Worm (Caenorhabditis elegans) whole organism, L4 larva: ENCODE measurements around the gene F07F6.4.

Experiments
- D1046.2 ChIP-seq: fragments of 200-800 bp; sonication (Bioruptor generic); IDR thresholded peaks from 2 replicates; pipeline ENCODE4 v1.3.6; 2022; ENCODE audit warnings: missing genetic modification characterization, missing compliant biosample characterization
- F10B5.3 ChIP-seq: sonication (generic microtip); optimal IDR thresholded peaks from 2 replicates; lab custom pipeline; 2016; ENCODE audit warnings: mild to moderate bottlenecking, missing genetic modification characterization, missing compliant biosample characterization
- F44E2.7 ChIP-seq: fragments of 200-800 bp; sonication (Bioruptor generic); IDR thresholded peaks from 2 replicates; pipeline ENCODE4 v2.1.2; 2022; ENCODE audit warnings: missing genetic modification characterization, missing compliant biosample characterization
- F49E8.2 ChIP-seq: sonication (generic microtip); optimal IDR thresholded peaks from 2 replicates; lab custom pipeline; 2016; ENCODE audit warnings: missing compliant biosample characterization, mild to moderate bottlenecking, missing genetic modification characterization, borderline replicate concordance
- R02D3.7 ChIP-seq: fragments of 150-350 bp; sonication (generic microtip); optimal IDR thresholded peaks from 3 replicates; lab custom pipeline; 2014; ENCODE audit warnings: missing biosample characterization, missing genetic modification characterization
- T20F7.1 ChIP-seq: fragments of 200-800 bp; sonication (Bioruptor generic); optimal IDR thresholded peaks from 2 replicates; lab custom pipeline; 2018; ENCODE audit warnings: mild to moderate bottlenecking, missing genetic modification characterization, missing compliant biosample characterization
- T26A8.4 ChIP-seq: fragments of 200-800 bp; sonication (Bioruptor generic); IDR thresholded peaks from 2 replicates; pipeline ENCODE4 v1.3.6; 2022; ENCODE audit warnings: missing genetic modification characterization, missing compliant biosample characterization
- Y48G9A.11 ChIP-seq: fragments of 200-800 bp; sonication (Bioruptor generic); IDR thresholded peaks from 2 replicates; pipeline ENCODE4 v1.3.6; 2022; ENCODE audit warnings: missing genetic modification reagents, missing genetic modification characterization, missing compliant biosample characterization
- ZK546.5 ChIP-seq, 2 experiments: sonication (generic microtip); optimal IDR thresholded peaks; 2 replicates each; lab custom pipeline; 2017; ENCODE audit warnings: missing biosample characterization in 2 of 2, missing genetic modification characterization in 2 of 2
- aly-2 ChIP-seq: sonication (generic microtip); optimal IDR thresholded peaks from 2 replicates; lab custom pipeline; 2018; ENCODE audit warnings: missing biosample characterization, missing genetic modification characterization
- arid-1 ChIP-seq: fragments of 200-800 bp; sonication (Bioruptor generic); conservative IDR thresholded peaks from 2 replicates; pipeline ENCODE4 v1.3.6; 2022; ENCODE audit warnings: missing genetic modification reagents, missing genetic modification characterization, missing compliant biosample characterization
- ceh-20 ChIP-seq: fragments of 200-800 bp; sonication (Bioruptor generic); IDR thresholded peaks from 2 replicates; pipeline ENCODE4 v1.3.6; 2022; ENCODE audit warnings: missing genetic modification reagents, missing genetic modification characterization, missing compliant biosample characterization
- ceh-62 ChIP-seq: sonication (generic microtip); optimal IDR thresholded peaks from 2 replicates; lab custom pipeline; 2017; ENCODE audit warnings: missing biosample characterization, missing genetic modification characterization
- ceh-82 ChIP-seq: sonication (generic microtip); optimal IDR thresholded peaks from 2 replicates; lab custom pipeline; 2017; ENCODE audit warnings: missing biosample characterization, missing genetic modification characterization
- ctbp-1 ChIP-seq: fragments of 200-800 bp; sonication (Bioruptor generic); IDR thresholded peaks from 2 replicates; pipeline ENCODE4 v1.3.6; 2022; ENCODE audit warnings: missing genetic modification reagents, missing genetic modification characterization, missing compliant biosample characterization
- daf-16 ChIP-seq, 3 experiments: sonication (generic microtip); optimal IDR thresholded peaks; 2 replicates each; lab custom pipeline; 2016 to 2017; ENCODE audit warnings: missing genetic modification characterization in 3 of 3, missing genetic modification reagents in 3 of 3, mild to moderate bottlenecking in 2 of 3, missing compliant biosample characterization in 2 of 3, missing biosample characterization in 1 of 3, moderate library complexity in 1 of 3
- daf-19 ChIP-seq: fragments of 200-800 bp; sonication (Bioruptor generic); conservative IDR thresholded peaks from 2 replicates; pipeline ENCODE4 v1.3.6; 2022; ENCODE audit warnings: missing genetic modification characterization, missing compliant biosample characterization
- dmd-8 ChIP-seq: fragments of 200-800 bp; sonication (Bioruptor generic); IDR thresholded peaks from 2 replicates; pipeline ENCODE4 v1.3.6; 2022; ENCODE audit warnings: missing genetic modification characterization, missing compliant biosample characterization
- dmd-9 ChIP-seq: fragments of 200-800 bp; sonication (Bioruptor generic); IDR thresholded peaks from 2 replicates; pipeline ENCODE4 v1.3.6; 2022; ENCODE audit warnings: missing genetic modification reagents, missing genetic modification characterization, missing compliant biosample characterization
- duxl-1 ChIP-seq: sonication (generic microtip); optimal IDR thresholded peaks from 2 replicates; lab custom pipeline; 2016; ENCODE audit warnings: mild to moderate bottlenecking, missing genetic modification characterization, moderate library complexity, missing compliant biosample characterization; ENCODE audit not compliant: poor library complexity
- dve-1 ChIP-seq: sonication (generic microtip); optimal IDR thresholded peaks from 2 replicates; lab custom pipeline; 2017; ENCODE audit warnings: antibody characterized with exemption, mild to moderate bottlenecking, missing genetic modification characterization, missing compliant biosample characterization; ENCODE audit not compliant: insufficient read depth
- egl-43 ChIP-seq: fragments of 200-800 bp; sonication (Bioruptor generic); IDR thresholded peaks from 2 replicates; pipeline ENCODE4 v1.3.6; 2022; ENCODE audit warnings: missing genetic modification reagents, missing genetic modification characterization, missing compliant biosample characterization
- fos-1 ChIP-seq: fragments of 150-350 bp; optimal IDR thresholded peaks from 2 replicates; lab custom pipeline; 2014; ENCODE audit warnings: missing biosample characterization, missing genetic modification characterization
- hif-1 ChIP-seq, 2 experiments: sonication (generic microtip); optimal IDR thresholded peaks; 2 replicates each; lab custom pipeline; 2016 to 2017; ENCODE audit warnings: missing compliant biosample characterization in 2 of 2, missing genetic modification characterization in 2 of 2, missing genetic modification reagents in 2 of 2, missing genotype in 2 of 2, mild to moderate bottlenecking in 1 of 2
- hlh-11 ChIP-seq: fragments of 200-800 bp; sonication (Bioruptor generic); optimal IDR thresholded peaks from 2 replicates; lab custom pipeline; 2018; ENCODE audit warnings: mild to moderate bottlenecking, missing genetic modification characterization, missing compliant biosample characterization
- hlh-30 ChIP-seq: sonication (generic microtip); optimal IDR thresholded peaks from 2 replicates; lab custom pipeline; 2017; ENCODE audit warnings: antibody characterized with exemption, mild to moderate bottlenecking, missing genetic modification characterization, missing compliant biosample characterization; ENCODE audit not compliant: insufficient read depth
- hmg-1.1 ChIP-seq: fragments of 200-800 bp; sonication (Bioruptor generic); IDR thresholded peaks from 2 replicates; pipeline ENCODE4 v1.3.6; 2022; ENCODE audit warnings: missing genetic modification reagents, missing genetic modification characterization, missing compliant biosample characterization
- jun-1 ChIP-seq: fragments of 150-350 bp; optimal IDR thresholded peaks from 2 replicates; lab custom pipeline; 2014; ENCODE audit warnings: missing biosample characterization, missing genetic modification reagents, missing genetic modification characterization
- lin-1 ChIP-seq: fragments of 200-800 bp; sonication (Bioruptor generic); IDR thresholded peaks from 2 replicates; pipeline ENCODE4 v1.3.6; 2022; ENCODE audit warnings: missing genetic modification reagents, missing genetic modification characterization, missing compliant biosample characterization
- lin-13 ChIP-seq: fragments of 150-350 bp; optimal IDR thresholded peaks from 2 replicates; lab custom pipeline; 2014; ENCODE audit warnings: missing biosample characterization, missing genetic modification reagents, missing genetic modification characterization
- lin-15B ChIP-seq: fragments of 150-350 bp; sonication (generic microtip); optimal IDR thresholded peaks from 3 replicates; lab custom pipeline; 2014; ENCODE audit warnings: missing biosample characterization, missing genetic modification characterization
- madf-9 ChIP-seq: fragments of 200-800 bp; sonication (Bioruptor generic); conservative IDR thresholded peaks from 2 replicates; pipeline ENCODE4 v1.3.6; 2022; ENCODE audit warnings: missing genetic modification reagents, missing genetic modification characterization, missing compliant biosample characterization
- mdt-29 ChIP-seq: fragments of 200-800 bp; sonication (Bioruptor generic); IDR thresholded peaks from 2 replicates; pipeline ENCODE4 v1.3.6; 2022; ENCODE audit warnings: missing genetic modification reagents, missing genetic modification characterization, missing compliant biosample characterization
- mep-1 ChIP-seq: fragments of 150-350 bp; sonication (generic microtip); optimal IDR thresholded peaks from 3 replicates; lab custom pipeline; 2014; ENCODE audit warnings: missing biosample characterization, missing genetic modification characterization
- nhr-25 ChIP-seq: sonication (generic microtip); optimal IDR thresholded peaks from 2 replicates; lab custom pipeline; 2017; ENCODE audit warnings: missing genetic modification characterization, mild to moderate bottlenecking, missing compliant biosample characterization, antibody characterized with exemption, moderate library complexity, borderline replicate concordance; ENCODE audit not compliant: insufficient read depth
- nhr-28 ChIP-seq: fragments of 150-350 bp; optimal IDR thresholded peaks from 2 replicates; lab custom pipeline; 2014; ENCODE audit warnings: missing biosample characterization, missing genetic modification characterization
- nhr-41 ChIP-seq: fragments of 200-800 bp; sonication (Bioruptor generic); IDR thresholded peaks from 2 replicates; pipeline ENCODE4 v1.3.6; 2022; ENCODE audit warnings: missing genetic modification reagents, missing genetic modification characterization, missing compliant biosample characterization
- nhr-42 ChIP-seq: fragments of 200-800 bp; sonication (Bioruptor generic); IDR thresholded peaks from 2 replicates; pipeline ENCODE4 v1.3.6; 2022; ENCODE audit warnings: missing genetic modification characterization, missing compliant biosample characterization
- nhr-76 ChIP-seq: fragments of 150-350 bp; optimal IDR thresholded peaks from 2 replicates; lab custom pipeline; 2014; ENCODE audit warnings: missing biosample characterization, missing genetic modification characterization
- pha-4 ChIP-seq, 2 experiments: fragments of 150-350 bp in 1 of 2; fragments of 200-800 bp in 1 of 2; sonication (Bioruptor generic) in 1 of 2; IDR thresholded peaks in 1 of 2; optimal IDR thresholded peaks in 1 of 2; 2 replicates each; pipeline versions ENCODE4 v1.3.6 to Lab custom; 2014 to 2022; ENCODE audit warnings: missing genetic modification characterization in 2 of 2, missing genetic modification reagents in 2 of 2, missing biosample characterization in 1 of 2, missing compliant biosample characterization in 1 of 2
- php-3 ChIP-seq: fragments of 200-800 bp; sonication (Bioruptor generic); IDR thresholded peaks from 2 replicates; pipeline ENCODE4 v1.3.6; 2022; ENCODE audit warnings: missing genetic modification reagents, missing genetic modification characterization, missing compliant biosample characterization
- saeg-2 ChIP-seq: fragments of 200-800 bp; sonication (Bioruptor generic); IDR thresholded peaks from 2 replicates; pipeline ENCODE4 v1.3.6; 2022; ENCODE audit warnings: missing genetic modification reagents, missing genetic modification characterization, missing compliant biosample characterization
- snpc-1.2 ChIP-seq: fragments of 200-800 bp; sonication (Bioruptor generic); IDR thresholded peaks from 2 replicates; pipeline ENCODE4 v1.3.6; 2022; ENCODE audit warnings: missing genetic modification reagents, missing genetic modification characterization, missing compliant biosample characterization
- snpc-4 ChIP-seq: fragments of 150-350 bp; optimal IDR thresholded peaks from 2 replicates; lab custom pipeline; 2014; ENCODE audit warnings: missing biosample characterization, missing genetic modification characterization
- tra-1 ChIP-seq: fragments of 200-800 bp; sonication (Bioruptor generic); IDR thresholded peaks from 2 replicates; pipeline ENCODE4 v1.3.6; 2022; ENCODE audit warnings: missing genetic modification reagents, missing genetic modification characterization, missing compliant biosample characterization
- unc-62 ChIP-seq, 3 experiments: fragments of 150-350 bp in 1 of 3; sonication (generic microtip); optimal IDR thresholded peaks in 2 of 3; peaks in 1 of 3; 1 replicate in 1 of 3; 2 replicates in 2 of 3; lab custom pipeline; 2014 to 2017; ENCODE audit warnings: missing biosample characterization in 3 of 3, missing genetic modification characterization in 3 of 3, missing genetic modification reagents in 3 of 3, missing genotype in 1 of 3
- zag-1 ChIP-seq: fragments of 150-350 bp; optimal IDR thresholded peaks from 2 replicates; lab custom pipeline; 2014; ENCODE audit warnings: missing biosample characterization, missing genetic modification characterization
- zip-11 ChIP-seq: fragments of 200-800 bp; sonication (Bioruptor generic); IDR thresholded peaks from 2 replicates; pipeline ENCODE4 v1.3.6; 2022; ENCODE audit warnings: missing genetic modification characterization, missing compliant biosample characterization
- ztf-11 ChIP-seq: fragments of 150-350 bp; optimal IDR thresholded peaks from 2 replicates; lab custom pipeline; 2014; ENCODE audit warnings: missing biosample characterization, missing genetic modification characterization
- ztf-7 ChIP-seq: fragments of 150-350 bp; optimal IDR thresholded peaks from 2 replicates; lab custom pipeline; 2014; ENCODE audit warnings: missing biosample characterization, missing genetic modification characterization

Gene F07F6.4

DNA sequence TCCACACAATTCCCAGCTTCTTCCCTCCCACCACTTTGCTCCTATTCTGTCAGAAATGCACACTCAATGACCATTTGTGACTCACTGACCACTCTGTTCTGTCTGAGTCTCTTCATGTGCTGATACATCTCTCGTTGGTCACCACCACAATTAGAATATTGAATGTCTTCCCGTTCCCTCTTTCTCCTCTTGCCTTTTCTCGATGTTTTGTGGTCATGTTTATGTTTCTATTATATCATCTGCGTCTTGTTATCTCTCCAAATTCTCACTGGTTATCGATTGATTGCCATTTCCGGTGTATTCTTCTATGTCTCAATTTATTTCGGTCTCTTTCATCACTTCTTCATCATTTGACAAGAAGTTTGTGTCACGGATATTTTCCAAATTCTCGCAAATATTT, 31.5 kb upstream of the F07F6.4 start:
- TF ChIP-seq F49E8.2 (tag; lab: Kevin White, UChicago): no peak
- no peak for TF ChIP-seq tra-1 (GFP tag; lab: Robert Waterston, UW)
- TF ChIP-seq madf-9 (GFP tag; lab: Robert Waterston, UW): no peak
- TF ChIP-seq jun-1 (tag; lab: Kevin White, UChicago): no peak
- no peak for TF ChIP-seq ztf-11 (tag; lab: Kevin White, UChicago)
- TF ChIP-seq T26A8.4 (GFP tag; lab: Robert Waterston, UW): no peak
- TF ChIP-seq T20F7.1 (GFP tag; lab: Kevin White, UChicago): no peak
- TF ChIP-seq hlh-11 (tag; lab: Kevin White, UChicago): peak; percentile 64
- no peak for TF ChIP-seq duxl-1 (tag; lab: Kevin White, UChicago)
- no peak for TF ChIP-seq ztf-7
- no peak for TF ChIP-seq nhr-76 (tag; lab: Kevin White, UChicago)
- TF ChIP-seq zag-1: no peak
- no peak for TF ChIP-seq snpc-1.2 (GFP tag; lab: Robert Waterston, UW)
- TF ChIP-seq ceh-20 (GFP tag; lab: Robert Waterston, UW): no peak
- TF ChIP-seq mep-1: peak; percentile 29
- TF ChIP-seq nhr-28 (tag; lab: Kevin White, UChicago): peak; percentile 33
- TF ChIP-seq daf-19: no peak
- TF ChIP-seq zip-11 (GFP tag; lab: Robert Waterston, UW): no peak
- peak; percentile 14 for TF ChIP-seq hlh-30 (tag; lab: Kevin White, UChicago)
- peak; percentile 30; the same call in 1 of the 2 replicates for TF ChIP-seq hmg-1.1 (GFP tag; lab: Robert Waterston, UW)
- TF ChIP-seq F44E2.7 (GFP tag; lab: Robert Waterston, UW): no peak
- TF ChIP-seq mdt-29 (GFP tag; lab: Robert Waterston, UW): no peak
- no peak for TF ChIP-seq php-3 (GFP tag; lab: Robert Waterston, UW)
- peak in 1 of 2 experiments; percentile 75 for TF ChIP-seq unc-62 (GFP tag; optimal IDR thresholded peaks at IDR 0.05 in 1 of 2; lab: Kevin White, UChicago)
- no peak for TF ChIP-seq unc-62 (tag; optimal IDR thresholded peaks at IDR 0.05; lab: Kevin White, UChicago)
- TF ChIP-seq nhr-42: no peak
- no peak for TF ChIP-seq R02D3.7 (tag; lab: Kevin White, UChicago)
- no peak for TF ChIP-seq lin-1 (GFP tag; lab: Robert Waterston, UW)
- TF ChIP-seq daf-16 (GFP tag; optimal IDR thresholded peaks at IDR 0.05; lab: Kevin White, UChicago): no peak
- peak; percentile 58 for TF ChIP-seq daf-16 (tag; optimal IDR thresholded peaks at IDR 0.05; lab: Kevin White, UChicago)
- TF ChIP-seq ZK546.5 (tag; optimal IDR thresholded peaks at IDR 0.05; lab: Kevin White, UChicago): no peak
- TF ChIP-seq pha-4 (GFP tag; IDR thresholded peaks at IDR 0.05; lab: Robert Waterston, UW): no peak
- peak; percentile 20 for TF ChIP-seq pha-4 (tag; optimal IDR thresholded peaks at IDR 0.05; lab: Kevin White, UChicago)
- no peak for TF ChIP-seq snpc-4
- TF ChIP-seq D1046.2: no peak
- TF ChIP-seq egl-43 (GFP tag; lab: Robert Waterston, UW): no peak
- TF ChIP-seq dmd-8 (GFP tag; lab: Robert Waterston, UW): no peak
- TF ChIP-seq dve-1 (tag; lab: Kevin White, UChicago): peak; percentile 38
- no peak for TF ChIP-seq nhr-25 (tag; lab: Kevin White, UChicago)
- TF ChIP-seq fos-1 (tag; lab: Kevin White, UChicago): no peak
- TF ChIP-seq lin-15B (tag; lab: Kevin White, UChicago): no peak
- no peak for TF ChIP-seq arid-1 (GFP tag; lab: Robert Waterston, UW)
- no peak for TF ChIP-seq nhr-41 (GFP tag; lab: Robert Waterston, UW)
- TF ChIP-seq aly-2 (tag; lab: Kevin White, UChicago): no peak
- TF ChIP-seq F10B5.3: no peak
- TF ChIP-seq Y48G9A.11: no peak
- no peak for TF ChIP-seq hif-1 (tag; optimal IDR thresholded peaks at IDR 0.05; lab: Kevin White, UChicago)
- no peak for TF ChIP-seq ceh-82
- no peak for TF ChIP-seq ceh-62 (tag; lab: Kevin White, UChicago)
- TF ChIP-seq lin-13: no peak
- TF ChIP-seq ctbp-1 (GFP tag; lab: Robert Waterston, UW): no peak
- no peak for TF ChIP-seq dmd-9 (GFP tag; lab: Robert Waterston, UW)
- TF ChIP-seq saeg-2 (GFP tag; lab: Robert Waterston, UW): no peak
